Worm (Caenorhabditis elegans): ENCODE data around the gene unc-46.
A peak's percentile ranks its signal among the peaks of the same experiment; 100 is the strongest.

Gene unc-46

DNA sequence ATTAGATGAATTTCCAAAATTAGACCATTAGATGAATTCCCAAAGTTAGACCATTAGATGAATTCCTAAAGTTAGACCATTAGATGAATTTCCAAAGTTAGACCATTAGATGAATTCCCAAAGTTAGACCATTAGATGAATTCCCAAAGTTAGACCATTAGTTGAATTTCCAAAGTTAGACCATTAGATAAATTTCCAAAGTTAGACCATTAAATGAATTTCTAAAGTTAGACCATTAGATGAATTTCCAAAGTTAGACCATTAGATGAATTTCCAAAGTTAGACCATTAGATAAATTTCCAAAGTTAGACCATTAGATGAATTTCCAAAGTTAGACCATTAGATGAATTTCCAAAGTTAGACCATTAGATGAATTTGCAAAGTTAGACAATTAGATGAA, 23.5 kb downstream of the unc-46 start:
- TF ChIP-seq egrh-3 (GFP tag; IDR thresholded peaks at IDR 0.05), result peak; percentile 83

DNA sequence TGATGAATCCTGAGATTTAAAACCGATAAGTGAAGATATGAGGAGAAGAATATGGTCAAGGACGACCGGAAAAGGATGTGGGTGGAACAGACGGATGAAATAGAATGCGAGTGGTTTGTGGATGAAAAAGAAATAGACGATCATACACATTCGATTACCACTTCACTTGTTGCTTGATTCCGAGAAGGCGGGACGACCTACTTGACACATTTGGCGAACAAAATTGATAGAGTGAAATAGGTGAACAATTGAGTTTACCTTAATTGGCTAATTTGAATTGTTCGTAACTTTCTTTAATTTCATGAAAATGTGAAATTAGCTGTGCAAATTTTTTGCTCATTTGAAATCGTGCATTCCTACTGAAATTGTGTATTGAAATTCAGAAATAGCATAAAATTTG, 26.7 kb downstream of the unc-46 start, which contains the start of gene Y58A7A.2:
Gene Y58A7A.2 (minus strand): TSS at position 101 of the 400 bp plus-strand sequence.
- TF ChIP-seq sea-2 (GFP tag; IDR thresholded peaks at IDR 0.05) (no peak), pha-4 (tag; optimal IDR thresholded peaks at IDR 0.05) (no peak), hlh-26 (GFP tag; conservative IDR thresholded peaks at IDR 0.05) (no peak), dpff-1 (tag; optimal IDR thresholded peaks at IDR 0.05) (no peak), cebp-2 (GFP tag; IDR thresholded peaks at IDR 0.05) (no peak), nhr-90 (tag; optimal IDR thresholded peaks at IDR 0.05) (no peak), B0261.1 (tag; optimal IDR thresholded peaks at IDR 0.05) (no peak), T26A5.8 (tag; optimal IDR thresholded peaks at IDR 0.05) (no peak), fkh-3 (tag; optimal IDR thresholded peaks at IDR 0.05) (no peak), Y53G8AR.9 (GFP tag; conservative IDR thresholded peaks at IDR 0.05) (no peak)

DNA sequence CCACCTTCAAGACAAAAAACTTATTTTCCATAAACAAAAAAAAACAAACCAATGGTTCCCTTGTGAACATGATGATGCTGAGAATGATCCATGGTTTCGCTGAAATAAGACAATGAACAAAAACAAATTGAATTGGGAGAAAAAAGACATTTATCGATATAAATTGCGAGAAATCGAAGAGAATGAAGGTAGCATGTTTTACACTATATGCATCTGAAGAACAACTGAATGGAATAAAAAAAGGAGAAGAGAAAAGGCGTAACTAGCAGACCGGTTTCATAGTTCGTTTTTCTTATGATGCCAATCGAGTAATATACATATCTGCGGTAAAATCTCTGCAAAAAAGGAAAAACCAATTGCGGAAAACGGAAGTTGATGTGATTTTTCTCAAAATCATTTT, 29.4 kb downstream of the unc-46 start, which contains the start of gene Y58A7A.1:
Gene Y58A7A.1 (minus strand): TSS at position 101 of the 400 bp plus-strand sequence.
- TF ChIP-seq F37B4.10 (GFP tag; IDR thresholded peaks at IDR 0.05) (no peak), dox-1 (GFP tag; IDR thresholded peaks at IDR 0.05) (no peak), tbp1 (GFP tag; optimal IDR thresholded peaks at IDR 0.05) (no peak), unc-62 (GFP tag; optimal IDR thresholded peaks at IDR 0.05) (no peak), unc-130 (GFP tag; optimal IDR thresholded peaks at IDR 0.05) (no peak), aptf-2 (GFP tag; conservative IDR thresholded peaks at IDR 0.05) (no peak), ztf-18 (tag; optimal IDR thresholded peaks at IDR 0.05) (no peak), mes-4 (tag; optimal IDR thresholded peaks at IDR 0.05) (no peak)

DNA sequence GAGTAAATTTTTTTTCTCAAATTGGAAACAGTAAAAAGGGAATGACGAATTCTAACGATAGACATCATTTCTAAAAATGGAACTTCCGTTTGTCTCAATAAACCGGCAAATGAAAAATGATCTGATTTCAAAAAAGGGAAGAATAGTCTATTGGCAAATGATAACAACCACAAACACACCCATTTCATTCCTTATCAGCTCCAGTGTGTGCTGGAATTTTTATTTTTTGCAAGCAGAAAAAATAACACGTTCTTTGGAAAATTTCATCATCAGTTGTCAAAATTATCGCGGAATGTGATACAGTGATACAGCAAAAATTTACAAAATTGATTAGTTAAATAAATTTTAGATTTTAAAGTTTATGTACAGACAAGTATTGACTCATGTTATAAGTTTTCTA, 31.4 kb downstream of the unc-46 start:
- TF ChIP-seq unc-62 (GFP tag; optimal IDR thresholded peaks at IDR 0.05) (peak; percentile 67), nhr-80 (tag; optimal IDR thresholded peaks at IDR 0.05) (peak; percentile 87), madf-8 (GFP tag; conservative IDR thresholded peaks at IDR 0.05) (no peak), cebp-1 (GFP tag; IDR thresholded peaks at IDR 0.05) (peak; percentile 48; the same call in 1 of the 2 replicates), cebp-1 (tag; optimal IDR thresholded peaks at IDR 0.05) (peak; percentile 74)

DNA sequence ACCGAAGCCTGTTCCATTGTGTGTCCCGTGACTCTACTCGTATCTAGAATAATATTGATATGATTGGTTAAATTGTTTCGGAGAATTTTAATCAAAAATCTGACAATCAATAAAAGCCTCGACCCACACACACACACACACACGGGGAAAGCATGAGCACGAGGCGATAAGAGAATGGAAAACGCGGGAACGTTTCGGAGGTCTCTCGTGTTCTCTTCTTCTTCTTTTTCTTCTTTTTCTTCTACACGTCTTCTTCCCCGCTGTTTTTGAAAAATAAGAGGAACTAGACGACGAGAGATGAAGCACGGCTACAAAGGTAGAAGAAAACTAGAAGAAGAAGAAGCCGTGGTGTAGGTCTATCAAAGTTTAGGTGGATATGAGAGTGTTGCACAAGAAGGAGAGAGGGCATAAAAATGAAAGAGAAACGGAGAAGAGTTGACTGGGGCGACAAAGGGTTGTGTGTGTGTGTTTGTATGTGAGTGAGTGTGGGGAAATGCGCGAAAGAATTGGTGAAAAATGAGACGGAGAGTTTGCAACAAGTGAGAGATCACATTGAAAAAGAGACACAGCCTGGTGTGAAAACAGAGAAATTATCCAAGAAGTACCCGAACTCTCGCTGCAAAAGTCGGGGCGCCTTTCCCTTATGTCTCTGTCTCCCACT, 33.9 kb downstream of the unc-46 start, which contains the start of gene mlk-1:
Gene mlk-1 (minus strand): TSS at position 51 of the 661 bp plus-strand sequence.
- TF ChIP-seq C06A6.2 (GFP tag; conservative IDR thresholded peaks at IDR 0.05) (no peak), ztf-18 (tag; optimal IDR thresholded peaks at IDR 0.05) (peak; percentile 22), ceh-40 (GFP tag; IDR thresholded peaks at IDR 0.05) (no peak), let-607 (tag; optimal IDR thresholded peaks at IDR 0.05) (no peak), rec-8 (tag; optimal IDR thresholded peaks at IDR 0.05) (no peak), ZK185.1 (tag; optimal IDR thresholded peaks at IDR 0.05; ENCODE audit: poor library complexity, severe bottlenecking) (peak; percentile 7), nhr-80 (tag; optimal IDR thresholded peaks at IDR 0.05) (peak; percentile 43), madf-10 (tag; optimal IDR thresholded peaks at IDR 0.05) (peak; percentile 20), tbp1 (GFP tag; optimal IDR thresholded peaks at IDR 0.05) (no peak), ama-1 (optimal IDR thresholded peaks at IDR 0.05) (peak; percentile 52), ama-1 (GFP tag; optimal IDR thresholded peaks at IDR 0.05) (no peak), sea-2 (GFP tag; IDR thresholded peaks at IDR 0.05) (no peak), somi-1 (GFP tag; optimal IDR thresholded peaks at IDR 0.05) (peak; percentile 39), ceh-27 (GFP tag; optimal IDR thresholded peaks at IDR 0.05) (peak; percentile 47), attf-5 (GFP tag; optimal IDR thresholded peaks at IDR 0.05) (peak; percentile 49), F10E7.11 (tag; optimal IDR thresholded peaks at IDR 0.05) (no peak), mel-28 (tag; optimal IDR thresholded peaks at IDR 0.05; ENCODE audit: borderline replicate concordance) (no peak), egrh-3 (GFP tag; IDR thresholded peaks at IDR 0.05) (peak; percentile 18), Y56A3A.18 (GFP tag; IDR thresholded peaks at IDR 0.05) (no peak), ceh-79 (tag; optimal IDR thresholded peaks at IDR 0.05) (no peak), cebp-1 (GFP tag; IDR thresholded peaks at IDR 0.05) (no peak), cebp-1 (tag; optimal IDR thresholded peaks at IDR 0.05) (peak; percentile 64), mcd-1 (GFP tag; IDR thresholded peaks at IDR 0.05) (0 out of 2 replicates have a peak, but pooled peaks have one; percentile 29), akir-1 (GFP tag; optimal IDR thresholded peaks at IDR 0.05) (no peak), C17E4.6 (GFP tag; IDR thresholded peaks at IDR 0.05) (no peak)

Data from whole organism, young adult.